Worm (Caenorhabditis elegans) whole organism, dauer: ENCODE data around the gene F37C4.4.

Source experiments
- unc-62 ChIP-seq: sonication (generic microtip); optimal IDR thresholded peaks from 2 replicates; lab custom pipeline; 2017; ENCODE audit warnings: missing biosample characterization, missing genetic modification reagents, missing genetic modification characterization

The F37C4.4 gene

ce11 chrIV:3867252-3867651, at the start of gene F37C4.4:
TSS of gene F37C4.4 (plus strand) at chrIV:3867309.
- no peak for TF ChIP-seq unc-62 (GFP tag; lab: Kevin White, UChicago)

ce11 chrIV:3819278-3819777, 47.8 kb upstream of the F37C4.4 start, which contains the start of gene bris-1:
TSS of gene bris-1 (minus strand) at chrIV:3819328.
- TF ChIP-seq unc-62 (GFP tag; lab: Kevin White, UChicago) = no peak

- no peak for TF ChIP-seq unc-62 (GFP tag; lab: Kevin White, UChicago)
Observed at ce11 chrIV:3820133-3820532, 47.0 kb upstream of the F37C4.4 start.

ce11 chrIV:3821554-3821953, 45.6 kb upstream of the F37C4.4 start:
- no peak for TF ChIP-seq unc-62 (GFP tag; lab: Kevin White, UChicago)

- TF ChIP-seq unc-62 (GFP tag; lab: Kevin White, UChicago) = no peak
Observed at ce11 chrIV:3824720-3825119, 42.4 kb upstream of the F37C4.4 start.

ce11 chrIV:3825388-3825787, 41.7 kb upstream of the F37C4.4 start:
- no peak for TF ChIP-seq unc-62 (GFP tag; lab: Kevin White, UChicago)

ce11 chrIV:3826590-3827128, 40.5 kb upstream of the F37C4.4 start, which contains the start of gene F28F9.3:
TSS of gene F28F9.3 (plus strand) at chrIV:3826890.
- TF ChIP-seq unc-62 (GFP tag; lab: Kevin White, UChicago) = no peak

ce11 chrIV:3827724-3828123, 39.4 kb upstream of the F37C4.4 start:
- no peak for TF ChIP-seq unc-62 (GFP tag; lab: Kevin White, UChicago)

- TF ChIP-seq unc-62 (GFP tag; lab: Kevin White, UChicago) = no peak
Observed at ce11 chrIV:3832040-3832439, 35.1 kb upstream of the F37C4.4 start.

- TF ChIP-seq unc-62 (GFP tag; lab: Kevin White, UChicago) = no peak
Observed at ce11 chrIV:3833778-3834177, 33.3 kb upstream of the F37C4.4 start.

- TF ChIP-seq unc-62 (GFP tag; lab: Kevin White, UChicago) = no peak
Observed at ce11 chrIV:3835065-3835464, 32.0 kb upstream of the F37C4.4 start, which contains the start of gene cal-3. TSS of gene cal-3 (minus strand) at chrIV:3835165.

ce11 chrIV:3838687-3839086, 28.4 kb upstream of the F37C4.4 start:
- no peak for TF ChIP-seq unc-62 (GFP tag; lab: Kevin White, UChicago)

- TF ChIP-seq unc-62 (GFP tag; lab: Kevin White, UChicago) = no peak
Observed at ce11 chrIV:3839420-3839819, 27.7 kb upstream of the F37C4.4 start, which contains the start of gene F28F9.2. TSS of gene F28F9.2 (plus strand) at chrIV:3839720.

- no peak for TF ChIP-seq unc-62 (GFP tag; lab: Kevin White, UChicago)
Observed at ce11 chrIV:3840480-3840879, 26.6 kb upstream of the F37C4.4 start.

- TF ChIP-seq unc-62 (GFP tag; lab: Kevin White, UChicago) = no peak
Observed at ce11 chrIV:3841607-3842006, 25.5 kb upstream of the F37C4.4 start.

ce11 chrIV:3843019-3843527, 24.0 kb upstream of the F37C4.4 start:
- no peak for TF ChIP-seq unc-62 (GFP tag; lab: Kevin White, UChicago)

ce11 chrIV:3844004-3844403, 23.1 kb upstream of the F37C4.4 start:
- no peak for TF ChIP-seq unc-62 (GFP tag; lab: Kevin White, UChicago)
